Worm (Caenorhabditis elegans): ENCODE measurements around the gene sox-4.

- TF ChIP-seq pbrm-1 (GFP tag; IDR thresholded peaks at IDR 0.05) (no peak), nfya-1 (tag; optimal IDR thresholded peaks at IDR 0.05; ENCODE audit: borderline replicate concordance, insufficient read depth) (no peak), ztf-22 (GFP tag; optimal IDR thresholded peaks at IDR 0.05) (no peak), unc-62 (GFP tag; optimal IDR thresholded peaks at IDR 0.05) (no peak), B0019.2 (GFP tag; conservative IDR thresholded peaks at IDR 0.05) (no peak), snpc-4 (GFP tag; optimal IDR thresholded peaks at IDR 0.05) (no peak), snpc-4 (tag; optimal IDR thresholded peaks at IDR 0.05) (no peak), bed-1 (GFP tag; IDR thresholded peaks at IDR 0.05) (no peak), tlf-1 (GFP tag; optimal IDR thresholded peaks at IDR 0.05) (no peak), ama-1 (optimal IDR thresholded peaks at IDR 0.05) (no peak), ama-1 (GFP tag; optimal IDR thresholded peaks at IDR 0.05) (no peak), dpl-1 (GFP tag; optimal IDR thresholded peaks at IDR 0.05) (no peak), gei-17 (GFP tag; optimal IDR thresholded peaks at IDR 0.05) (no peak)
Measured at ce11 chrX:3551173-3551572, 42.4 kb upstream of the sox-4 start.

Data from whole organism, young adult.